Worm (Caenorhabditis elegans) whole organism, mixed stage, embryonic: ENCODE measurements around the gene bath-9.

ENCODE experiments used
- M03D4.4 ChIP-seq: sonication (generic microtip); optimal IDR thresholded peaks from 2 replicates; lab custom pipeline; 2017; ENCODE audit warnings: mild to moderate bottlenecking, missing genetic modification characterization, missing compliant biosample characterization
- bed-3 ChIP-seq: fragments of 200-800 bp; sonication (Bioruptor generic); optimal IDR thresholded peaks from 3 replicates; lab custom pipeline; 2018; ENCODE audit warnings: mild to moderate bottlenecking, missing genetic modification characterization, moderate library complexity, missing compliant biosample characterization
- blmp-1 ChIP-seq: fragments of 150-350 bp; optimal IDR thresholded peaks from 2 replicates; lab custom pipeline; 2014; ENCODE audit warnings: missing biosample characterization, missing genetic modification characterization
- ceh-39 ChIP-seq: fragments of 150-350 bp; optimal IDR thresholded peaks from 2 replicates; lab custom pipeline; 2014; ENCODE audit warnings: missing biosample characterization, missing genetic modification characterization
- ceh-43 ChIP-seq: fragments of 200-800 bp; sonication (Bioruptor generic); optimal IDR thresholded peaks from 2 replicates; lab custom pipeline; 2018; ENCODE audit warnings: mild to moderate bottlenecking, missing genetic modification characterization, moderate library complexity, missing compliant biosample characterization
- ceh-83 ChIP-seq: fragments of 200-800 bp; sonication (Bioruptor generic); optimal IDR thresholded peaks from 2 replicates; lab custom pipeline; 2018; ENCODE audit warnings: mild to moderate bottlenecking, missing genetic modification characterization, missing compliant biosample characterization
- ces-1 ChIP-seq: fragments of 150-350 bp; optimal IDR thresholded peaks from 2 replicates; lab custom pipeline; 2014; ENCODE audit warnings: missing biosample characterization, missing genetic modification reagents, missing genetic modification characterization
- cnd-1 ChIP-seq: fragments of 200-800 bp; sonication (Bioruptor generic); optimal IDR thresholded peaks from 2 replicates; lab custom pipeline; 2018; ENCODE audit warnings: mild to moderate bottlenecking, missing genetic modification characterization, missing compliant biosample characterization
- drap-1 ChIP-seq: fragments of 200-800 bp; sonication (Bioruptor generic); optimal IDR thresholded peaks from 3 replicates; lab custom pipeline; 2018; ENCODE audit warnings: mild to moderate bottlenecking, missing genetic modification characterization, missing compliant biosample characterization
- elt-1 ChIP-seq: sonication (generic microtip); optimal IDR thresholded peaks from 2 replicates; lab custom pipeline; 2017; ENCODE audit warnings: missing genetic modification characterization, mild to moderate bottlenecking, missing compliant biosample characterization, antibody characterized with exemption, moderate library complexity, borderline replicate concordance; ENCODE audit not compliant: insufficient read depth
- elt-3 ChIP-seq: fragments of 150-350 bp; optimal IDR thresholded peaks from 2 replicates; lab custom pipeline; 2014; ENCODE audit warnings: missing biosample characterization, missing genetic modification characterization
- flh-1 ChIP-seq: fragments of 200-800 bp; sonication (Bioruptor generic); optimal IDR thresholded peaks from 2 replicates; lab custom pipeline; 2018; ENCODE audit warnings: mild to moderate bottlenecking, missing genetic modification characterization, moderate library complexity, missing compliant biosample characterization
- ham-2 ChIP-seq: fragments of 200-800 bp; sonication (Bioruptor generic); optimal IDR thresholded peaks from 2 replicates; lab custom pipeline; 2018; ENCODE audit warnings: mild to moderate bottlenecking, missing genetic modification characterization, missing compliant biosample characterization
- lin-13 ChIP-seq: fragments of 150-350 bp; optimal IDR thresholded peaks from 2 replicates; lab custom pipeline; 2014; ENCODE audit warnings: missing biosample characterization, missing genetic modification characterization
- lin-32 ChIP-seq: fragments of 200-800 bp; sonication (Bioruptor generic); optimal IDR thresholded peaks from 2 replicates; lab custom pipeline; 2018; ENCODE audit warnings: mild to moderate bottlenecking, missing genetic modification characterization, missing compliant biosample characterization
- lsy-2 ChIP-seq: fragments of 150-350 bp; optimal IDR thresholded peaks from 2 replicates; lab custom pipeline; 2014; ENCODE audit warnings: missing biosample characterization, missing genetic modification characterization
- mab-5 ChIP-seq: fragments of 150-350 bp; optimal IDR thresholded peaks from 2 replicates; lab custom pipeline; 2014; ENCODE audit warnings: missing biosample characterization, missing genetic modification characterization
- mep-1 ChIP-seq: fragments of 150-350 bp; optimal IDR thresholded peaks from 2 replicates; lab custom pipeline; 2017; ENCODE audit warnings: missing biosample characterization, missing genetic modification reagents, missing genetic modification characterization, inconsistent platforms
- mls-2 ChIP-seq: sonication (generic microtip); optimal IDR thresholded peaks from 2 replicates; lab custom pipeline; 2016; ENCODE audit warnings: mild to moderate bottlenecking, missing genetic modification characterization, moderate library complexity, missing compliant biosample characterization
- nhr-12 ChIP-seq: fragments of 150-350 bp; optimal IDR thresholded peaks from 2 replicates; lab custom pipeline; 2014; ENCODE audit warnings: missing biosample characterization, missing genetic modification characterization
- nhr-2 ChIP-seq: fragments of 150-350 bp; optimal IDR thresholded peaks from 2 replicates; lab custom pipeline; 2014; ENCODE audit warnings: missing biosample characterization, missing genetic modification characterization
- nhr-28 ChIP-seq: fragments of 150-350 bp; optimal IDR thresholded peaks from 2 replicates; lab custom pipeline; 2014; ENCODE audit warnings: missing biosample characterization, missing genetic modification characterization
- nhr-76 ChIP-seq: sonication (generic microtip); optimal IDR thresholded peaks from 2 replicates; lab custom pipeline; 2017; ENCODE audit warnings: missing biosample characterization, missing genetic modification characterization
- pha-4 ChIP-seq: fragments of 150-350 bp; optimal IDR thresholded peaks from 2 replicates; lab custom pipeline; 2018; ENCODE audit warnings: missing biosample characterization, missing genetic modification reagents, missing genetic modification characterization
- sem-2 ChIP-seq: fragments of 200-800 bp; sonication (Bioruptor generic); optimal IDR thresholded peaks from 2 replicates; lab custom pipeline; 2018; ENCODE audit warnings: mild to moderate bottlenecking, missing genetic modification characterization, missing compliant biosample characterization
- snpc-4 ChIP-seq: fragments of 150-350 bp; optimal IDR thresholded peaks from 2 replicates; lab custom pipeline; 2014; ENCODE audit warnings: missing biosample characterization, missing genetic modification characterization
- sptf-1 ChIP-seq: sonication (generic microtip); optimal IDR thresholded peaks from 2 replicates; lab custom pipeline; 2017; ENCODE audit warnings: mild to moderate bottlenecking, missing genetic modification characterization, moderate library complexity, missing compliant biosample characterization
- unc-120 ChIP-seq: sonication (generic microtip); optimal IDR thresholded peaks from 2 replicates; lab custom pipeline; 2017; ENCODE audit warnings: missing genetic modification characterization, missing compliant biosample characterization; ENCODE audit not compliant: poor library complexity, severe bottlenecking
- unc-39 ChIP-seq: fragments of 150-350 bp; optimal IDR thresholded peaks from 2 replicates; lab custom pipeline; 2014; ENCODE audit warnings: missing biosample characterization, missing genetic modification characterization
- unc-62 ChIP-seq: fragments of 150-350 bp; optimal IDR thresholded peaks from 2 replicates; lab custom pipeline; 2014; ENCODE audit warnings: missing biosample characterization, missing genetic modification reagents, missing genetic modification characterization
- zip-8 ChIP-seq: fragments of 150-350 bp; optimal IDR thresholded peaks from 2 replicates; lab custom pipeline; 2014; ENCODE audit warnings: missing biosample characterization, missing genetic modification characterization
- ztf-11 ChIP-seq: fragments of 150-350 bp; optimal IDR thresholded peaks from 2 replicates; lab custom pipeline; 2014; ENCODE audit warnings: missing biosample characterization, missing genetic modification characterization

Gene bath-9

DNA sequence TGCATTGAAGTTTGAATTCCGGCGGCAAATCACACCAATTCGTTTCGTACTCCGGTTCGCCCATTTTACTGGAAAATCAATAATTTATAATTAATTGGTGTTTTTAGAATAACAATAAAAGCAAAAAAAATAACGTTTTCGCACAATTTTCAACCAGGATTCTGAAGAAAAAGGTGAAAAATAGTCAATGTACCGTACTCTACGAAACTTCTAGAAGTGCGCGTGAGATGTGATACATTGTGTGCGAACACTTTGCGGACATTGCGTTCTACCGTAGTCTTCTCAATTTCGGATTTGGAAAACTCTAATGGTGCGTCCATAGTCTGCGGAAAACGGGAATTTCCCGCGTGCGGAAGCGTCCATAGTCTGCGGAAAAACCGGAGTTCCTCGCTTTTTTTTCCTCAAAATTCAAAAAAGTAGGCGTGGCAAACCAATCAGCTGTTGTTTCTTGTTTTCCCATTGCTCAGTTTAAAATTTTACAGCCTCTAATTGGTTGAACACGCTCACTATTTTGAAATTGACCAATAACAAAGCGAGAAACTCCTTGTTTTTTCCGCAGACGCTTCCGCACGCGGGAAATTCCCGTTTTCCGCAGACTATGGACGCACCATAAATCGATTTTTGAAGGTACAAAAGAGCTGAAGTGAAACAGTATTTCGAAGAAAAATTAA is 28.8 kb upstream of the bath-9 start, which contains the start of the genes F14D2.14 and bath-29:
F14D2.14 (minus strand) TSS at position 51 of the 671 bp plus-strand sequence.
bath-29 (plus strand) TSS at position 621 of the 671 bp plus-strand sequence.
- no peak for TF ChIP-seq M03D4.4 (tag; lab: Kevin White, UChicago)
- no peak for TF ChIP-seq elt-1 (tag; lab: Kevin White, UChicago)
- no peak for TF ChIP-seq bed-3 (GFP tag; lab: Kevin White, UChicago)
- TF ChIP-seq sem-2 (GFP tag; lab: Kevin White, UChicago), result no peak
- TF ChIP-seq nhr-2, result no peak
- TF ChIP-seq cnd-1 (tag; lab: Kevin White, UChicago), result no peak
- TF ChIP-seq blmp-1 (tag; lab: Kevin White, UChicago), result no peak
- no peak for TF ChIP-seq sptf-1 (tag; lab: Kevin White, UChicago)
- no peak for TF ChIP-seq unc-39
- no peak for TF ChIP-seq drap-1
- TF ChIP-seq nhr-12 (tag; lab: Kevin White, UChicago), result no peak
- TF ChIP-seq ceh-43 (GFP tag; lab: Kevin White, UChicago), result no peak

DNA sequence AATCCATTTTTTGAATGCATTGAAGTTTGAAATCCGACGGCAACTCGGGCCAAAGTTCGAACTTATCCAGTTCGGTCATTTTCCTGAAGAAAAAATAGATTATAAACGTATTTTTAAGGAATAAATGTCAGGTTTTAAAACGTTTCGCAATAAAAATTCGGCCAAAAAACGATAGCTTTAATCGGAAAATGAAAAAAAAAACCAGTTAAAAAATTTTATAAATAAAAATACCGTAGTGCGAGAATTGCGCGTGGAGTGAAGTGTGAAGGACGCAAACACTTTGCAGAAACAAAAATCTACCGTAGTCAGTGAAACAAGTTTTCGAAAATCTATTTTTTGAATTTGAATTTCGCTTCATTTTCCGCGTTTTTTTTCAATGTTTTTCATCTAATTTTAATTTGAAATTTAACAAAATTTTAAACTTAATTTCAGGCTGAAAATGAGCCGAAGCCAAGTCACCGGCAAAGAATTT is 27.0 kb upstream of the bath-9 start, which contains the start of gene F14D2.8:
F14D2.8 (minus strand) TSS at position 51 of the 472 bp plus-strand sequence.
- TF ChIP-seq ceh-43 (GFP tag; lab: Kevin White, UChicago), result no peak
- TF ChIP-seq drap-1, result no peak
- TF ChIP-seq lin-32 (GFP tag; lab: Kevin White, UChicago), result no peak

DNA sequence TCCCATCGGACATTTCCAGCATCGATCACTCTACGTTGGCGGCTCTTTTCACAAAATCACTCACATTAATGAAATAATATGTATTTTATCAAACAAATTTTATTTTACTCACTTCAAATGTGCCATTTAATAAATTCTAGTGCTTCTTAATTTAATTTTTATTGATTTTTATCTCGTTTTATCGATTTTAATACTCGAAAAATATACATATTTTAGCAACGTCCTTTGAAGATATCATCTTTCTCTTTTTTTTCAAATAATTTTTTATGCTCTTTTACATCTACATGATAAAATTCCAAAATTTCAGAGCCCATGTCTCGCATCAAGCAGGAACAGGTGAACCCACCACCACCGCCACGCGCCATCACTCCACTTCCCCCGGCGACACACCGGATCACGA is 18.1 kb upstream of the bath-9 start, which contains the start of the genes lido-14 and bath-27:
lido-14 (plus strand) TSS at position 301 of the 400 bp plus-strand sequence.
bath-27 (plus strand) TSS at position 306 of the 400 bp plus-strand sequence.
- TF ChIP-seq unc-39 (no peak), mab-5 (tag; lab: Kevin White, UChicago) (no peak), nhr-28 (tag; lab: Kevin White, UChicago) (no peak), mep-1 (no peak), nhr-76 (no peak), elt-3 (tag; lab: Kevin White, UChicago) (no peak), zip-8 (tag; lab: Kevin White, UChicago) (no peak), ceh-83 (no peak), flh-1 (no peak), lin-13 (tag; lab: Kevin White, UChicago) (no peak), mls-2 (tag; lab: Kevin White, UChicago) (no peak), lsy-2 (no peak), snpc-4 (tag; lab: Kevin White, UChicago) (no peak), cnd-1 (tag; lab: Kevin White, UChicago) (no peak), unc-62 (GFP tag; lab: Kevin White, UChicago) (no peak), elt-1 (tag; lab: Kevin White, UChicago) (no peak), unc-120 (tag; lab: Kevin White, UChicago) (no peak), pha-4 (tag; lab: Kevin White, UChicago) (no peak), ceh-39 (tag; lab: Kevin White, UChicago) (no peak)
- TF ChIP-seq, all 35 proteins: peak for 0

DNA sequence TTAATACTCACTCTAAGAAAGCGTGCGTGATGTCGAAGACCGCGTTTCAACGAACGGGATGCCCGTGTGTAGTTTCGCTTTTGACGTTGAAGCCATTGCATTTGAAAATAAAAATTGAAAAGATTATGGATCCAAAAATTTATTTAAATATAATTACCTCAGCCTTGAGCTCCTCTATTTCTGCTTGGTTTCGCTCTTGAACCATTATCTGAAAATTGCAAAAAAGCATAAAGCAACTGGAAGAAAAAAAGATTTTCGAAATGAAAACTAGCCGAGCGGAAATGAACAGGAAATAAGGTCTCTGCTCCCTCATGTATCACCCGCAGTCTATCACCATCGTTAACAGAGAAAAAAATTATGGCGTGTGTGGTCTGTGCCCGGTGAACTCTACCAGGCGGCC is 9.8 kb upstream of the bath-9 start, which contains the start of gene Y49F6C.6:
Y49F6C.6 (minus strand) TSS at position 101 of the 400 bp plus-strand sequence.
- TF ChIP-seq mep-1 (no peak), ceh-83 (no peak), ham-2 (GFP tag; lab: Kevin White, UChicago) (no peak), sem-2 (GFP tag; lab: Kevin White, UChicago) (no peak), mab-5 (tag; lab: Kevin White, UChicago) (no peak), lin-13 (tag; lab: Kevin White, UChicago) (no peak), flh-1 (no peak), ztf-11 (tag; lab: Kevin White, UChicago) (no peak), cnd-1 (tag; lab: Kevin White, UChicago) (no peak), ces-1 (no peak), snpc-4 (tag; lab: Kevin White, UChicago) (no peak), nhr-28 (tag; lab: Kevin White, UChicago) (no peak), unc-62 (GFP tag; lab: Kevin White, UChicago) (no peak), pha-4 (tag; lab: Kevin White, UChicago) (no peak), elt-3 (tag; lab: Kevin White, UChicago) (no peak), M03D4.4 (tag; lab: Kevin White, UChicago) (no peak), drap-1 (no peak), nhr-76 (no peak), ceh-43 (GFP tag; lab: Kevin White, UChicago) (no peak), blmp-1 (tag; lab: Kevin White, UChicago) (no peak)
